Worm (Caenorhabditis elegans) whole organism, L2 larva: ENCODE measurements around the gene pgp-13.

ENCODE experiments used
- C34F6.9 ChIP-seq: fragments of 150-350 bp; optimal IDR thresholded peaks from 2 replicates; lab custom pipeline; 2014; ENCODE audit warnings: missing biosample characterization, missing genetic modification characterization
- F13H6.1 ChIP-seq: sonication (generic microtip); optimal IDR thresholded peaks from 2 replicates; lab custom pipeline; 2016; ENCODE audit warnings: missing genetic modification characterization, missing compliant biosample characterization
- Y55F3AM.14 ChIP-seq: fragments of 200-800 bp; sonication (Bioruptor generic); optimal IDR thresholded peaks from 2 replicates; lab custom pipeline; 2018; ENCODE audit warnings: mild to moderate bottlenecking, missing genetic modification characterization, missing compliant biosample characterization
- alr-1 ChIP-seq: fragments of 150-350 bp; optimal IDR thresholded peaks from 2 replicates; lab custom pipeline; 2014; ENCODE audit warnings: missing biosample characterization, missing genetic modification characterization
- aly-2 ChIP-seq: fragments of 150-350 bp; optimal IDR thresholded peaks from 2 replicates; lab custom pipeline; 2014; ENCODE audit warnings: missing biosample characterization, missing genetic modification characterization
- ama-1 ChIP-seq: fragments of 150-350 bp; optimal IDR thresholded peaks from 2 replicates; lab custom pipeline; 2018; ENCODE audit warnings: inconsistent platforms
- blmp-1 ChIP-seq: sonication (generic microtip); optimal IDR thresholded peaks from 2 replicates; lab custom pipeline; 2017; ENCODE audit warnings: missing genetic modification characterization, mild to moderate bottlenecking, missing compliant biosample characterization, antibody characterized with exemption, moderate library complexity; ENCODE audit not compliant: insufficient read depth
- ceh-16 ChIP-seq: fragments of 150-350 bp; optimal IDR thresholded peaks from 2 replicates; lab custom pipeline; 2014; ENCODE audit warnings: missing biosample characterization, missing genetic modification characterization
- ceh-82 ChIP-seq: fragments of 150-350 bp; optimal IDR thresholded peaks from 2 replicates; lab custom pipeline; 2014; ENCODE audit warnings: missing biosample characterization, missing genetic modification characterization
- crh-2 ChIP-seq: sonication (generic microtip); optimal IDR thresholded peaks from 2 replicates; lab custom pipeline; 2017; ENCODE audit warnings: missing biosample characterization, missing genetic modification characterization
- egl-27 ChIP-seq: sonication (generic microtip); optimal IDR thresholded peaks from 3 replicates; lab custom pipeline; 2017; ENCODE audit warnings: missing biosample characterization, missing genetic modification reagents, missing genetic modification characterization
- elt-1 ChIP-seq: fragments of 150-350 bp; optimal IDR thresholded peaks from 2 replicates; lab custom pipeline; 2014; ENCODE audit warnings: missing biosample characterization, missing genetic modification characterization
- fos-1 ChIP-seq: fragments of 150-350 bp; optimal IDR thresholded peaks from 2 replicates; lab custom pipeline; 2014; ENCODE audit warnings: missing biosample characterization, missing genetic modification characterization
- gmeb-1 ChIP-seq: fragments of 150-350 bp; optimal IDR thresholded peaks from 2 replicates; lab custom pipeline; 2014; ENCODE audit warnings: missing biosample characterization, missing genetic modification characterization
- lin-11 ChIP-seq: fragments of 150-350 bp; sonication (generic microtip); optimal IDR thresholded peaks from 2 replicates; lab custom pipeline; 2014; ENCODE audit warnings: missing biosample characterization, missing genetic modification characterization, inconsistent platforms, mixed read lengths
- lin-13 ChIP-seq: fragments of 150-350 bp; optimal IDR thresholded peaks from 2 replicates; lab custom pipeline; 2014; ENCODE audit warnings: missing biosample characterization, missing genetic modification reagents, missing genetic modification characterization
- lsy-2 ChIP-seq, 2 experiments: fragments of 150-350 bp in 1 of 2; sonication (generic microtip) in 1 of 2; optimal IDR thresholded peaks; 2 replicates each; lab custom pipeline; 2014 to 2017; ENCODE audit warnings: missing biosample characterization in 2 of 2, missing genetic modification characterization in 2 of 2
- mab-5 ChIP-seq: fragments of 150-350 bp; optimal IDR thresholded peaks from 2 replicates; lab custom pipeline; 2014; ENCODE audit warnings: missing biosample characterization, missing genetic modification characterization
- mdl-1 ChIP-seq, 2 experiments: fragments of 150-350 bp in 1 of 2; sonication (generic microtip) in 1 of 2; optimal IDR thresholded peaks; 2 replicates each; lab custom pipeline; 2017; ENCODE audit warnings: missing biosample characterization in 2 of 2, missing genetic modification characterization in 2 of 2
- nhr-11 ChIP-seq: fragments of 150-350 bp; optimal IDR thresholded peaks from 2 replicates; lab custom pipeline; 2014; ENCODE audit warnings: missing biosample characterization, missing genetic modification characterization
- nhr-129 ChIP-seq: fragments of 150-350 bp; optimal IDR thresholded peaks from 2 replicates; lab custom pipeline; 2014; ENCODE audit warnings: missing biosample characterization, missing genetic modification characterization
- nhr-21 ChIP-seq: fragments of 150-350 bp; optimal IDR thresholded peaks from 2 replicates; lab custom pipeline; 2014; ENCODE audit warnings: missing biosample characterization, missing genetic modification characterization
- nhr-237 ChIP-seq: fragments of 150-350 bp; optimal IDR thresholded peaks from 2 replicates; lab custom pipeline; 2014; ENCODE audit warnings: missing biosample characterization, missing genetic modification characterization
- nhr-25 ChIP-seq: fragments of 150-350 bp; sonication (generic microtip); optimal IDR thresholded peaks from 3 replicates; lab custom pipeline; 2014; ENCODE audit warnings: missing biosample characterization, missing genetic modification characterization
- nhr-6 ChIP-seq: fragments of 150-350 bp; optimal IDR thresholded peaks from 2 replicates; lab custom pipeline; 2014; ENCODE audit warnings: missing biosample characterization, missing genetic modification characterization
- peb-1 ChIP-seq: fragments of 150-350 bp; optimal IDR thresholded peaks from 2 replicates; lab custom pipeline; 2014; ENCODE audit warnings: missing biosample characterization, missing genetic modification characterization
- sem-4 ChIP-seq: fragments of 150-350 bp; optimal IDR thresholded peaks from 2 replicates; lab custom pipeline; 2014; ENCODE audit warnings: missing biosample characterization, missing genetic modification reagents, missing genetic modification characterization
- sma-3 ChIP-seq: sonication (generic microtip); optimal IDR thresholded peaks from 2 replicates; lab custom pipeline; 2016; ENCODE audit warnings: missing genetic modification reagents, missing genetic modification characterization, missing compliant biosample characterization
- sma-9 ChIP-seq, 2 experiments: fragments of 150-350 bp in 1 of 2; sonication (generic microtip) in 1 of 2; optimal IDR thresholded peaks; 2 replicates each; lab custom pipeline; 2014 to 2016; ENCODE audit warnings: missing genetic modification characterization in 2 of 2, mild to moderate bottlenecking in 1 of 2, missing biosample characterization in 1 of 2, missing compliant biosample characterization in 1 of 2, missing genetic modification reagents in 1 of 2, moderate library complexity in 1 of 2
- snpc-4 ChIP-seq: fragments of 150-350 bp; optimal IDR thresholded peaks from 2 replicates; lab custom pipeline; 2014; ENCODE audit warnings: missing biosample characterization, missing genetic modification characterization
- unc-39 ChIP-seq: fragments of 150-350 bp; optimal IDR thresholded peaks from 2 replicates; lab custom pipeline; 2014; ENCODE audit warnings: missing biosample characterization, missing genetic modification characterization
- zag-1 ChIP-seq: fragments of 150-350 bp; optimal IDR thresholded peaks from 2 replicates; lab custom pipeline; 2014; ENCODE audit warnings: missing biosample characterization, missing genetic modification characterization
- ztf-1 ChIP-seq: fragments of 200-800 bp; sonication (Bioruptor generic); conservative IDR thresholded peaks from 2 replicates; pipeline ENCODE4 v1.3.6; 2022; ENCODE audit warnings: missing genetic modification characterization, missing compliant biosample characterization
- ztf-4 ChIP-seq: fragments of 150-350 bp; optimal IDR thresholded peaks from 2 replicates; lab custom pipeline; 2014; ENCODE audit warnings: missing biosample characterization, missing genetic modification characterization

pgp-13 gene

ce11 chrX:12755021-12755420, 16.5 kb downstream of the pgp-13 start:
- TF ChIP-seq ztf-1 (GFP tag; lab: Robert Waterston, UW), result no peak
- TF ChIP-seq crh-2 (tag; lab: Kevin White, UChicago), result no peak
- TF ChIP-seq alr-1 (tag; lab: Kevin White, UChicago), result no peak
- TF ChIP-seq nhr-25 (tag; lab: Kevin White, UChicago), result no peak
- TF ChIP-seq nhr-11, result no peak
- no peak for TF ChIP-seq nhr-129 (tag; lab: Kevin White, UChicago)
- TF ChIP-seq mab-5, result no peak
- no peak for TF ChIP-seq sem-4
- TF ChIP-seq mdl-1 (tag; optimal IDR thresholded peaks at IDR 0.05; lab: Kevin White, UChicago), result no peak
- no peak for TF ChIP-seq lin-11 (tag; lab: Kevin White, UChicago)
- no peak for TF ChIP-seq C34F6.9 (tag; lab: Kevin White, UChicago)

ce11 chrX:12759010-12759409, 20.5 kb downstream of the pgp-13 start:
- TF ChIP-seq nhr-21 (tag; lab: Kevin White, UChicago), result no peak
- no peak for TF ChIP-seq elt-1
- TF ChIP-seq sma-3 (GFP tag; lab: Kevin White, UChicago), result no peak
- TF ChIP-seq aly-2 (tag; lab: Kevin White, UChicago), result no peak
- TF ChIP-seq unc-39 (tag; lab: Kevin White, UChicago), result no peak
- no peak for TF ChIP-seq Y55F3AM.14 (GFP tag; lab: Kevin White, UChicago)
- TF ChIP-seq nhr-11, result no peak
- TF ChIP-seq zag-1 (tag; lab: Kevin White, UChicago), result no peak
- peak; percentile 4 for TF ChIP-seq fos-1 (tag; lab: Kevin White, UChicago)
- TF ChIP-seq lin-11 (tag; lab: Kevin White, UChicago), result no peak
- TF ChIP-seq ceh-82 (tag; lab: Kevin White, UChicago), result no peak
- TF ChIP-seq sma-9 (GFP tag; optimal IDR thresholded peaks at IDR 0.05; lab: Kevin White, UChicago), result peak; percentile 65
- no peak for TF ChIP-seq sma-9 (tag; optimal IDR thresholded peaks at IDR 0.05; lab: Kevin White, UChicago)
- TF ChIP-seq, all 48 proteins: peak for 2

- TF ChIP-seq nhr-6 (no peak), nhr-237 (tag; lab: Kevin White, UChicago) (no peak), peb-1 (tag; lab: Kevin White, UChicago) (no peak), crh-2 (tag; lab: Kevin White, UChicago) (peak; percentile 70), snpc-4 (no peak), ceh-16 (tag; lab: Kevin White, UChicago) (no peak), F13H6.1 (tag; lab: Kevin White, UChicago) (peak; percentile 57), nhr-25 (tag; lab: Kevin White, UChicago) (no peak), ztf-4 (no peak), Y55F3AM.14 (GFP tag; lab: Kevin White, UChicago) (peak; percentile 25), lsy-2 (tag; optimal IDR thresholded peaks at IDR 0.05; lab: Kevin White, UChicago) (no peak), ama-1 (lab: Kevin White, UChicago) (no peak), nhr-21 (tag; lab: Kevin White, UChicago) (peak; percentile 65), lin-13 (GFP tag; lab: Kevin White, UChicago) (no peak), sem-4 (no peak), sma-9 (GFP tag; optimal IDR thresholded peaks at IDR 0.05; lab: Kevin White, UChicago) (peak; percentile 90), sma-9 (tag; optimal IDR thresholded peaks at IDR 0.05; lab: Kevin White, UChicago) (no peak), gmeb-1 (tag; lab: Kevin White, UChicago) (peak; percentile 38), sma-3 (GFP tag; lab: Kevin White, UChicago) (peak; percentile 68), ztf-1 (GFP tag; lab: Robert Waterston, UW) (no peak), C34F6.9 (tag; lab: Kevin White, UChicago) (no peak), nhr-129 (tag; lab: Kevin White, UChicago) (peak; percentile 45), fos-1 (tag; lab: Kevin White, UChicago) (peak; percentile 92), egl-27 (tag; lab: Kevin White, UChicago) (no peak), nhr-11 (no peak), mdl-1 (tag; optimal IDR thresholded peaks at IDR 0.05; lab: Kevin White, UChicago) (peak; percentile 65 to 85), blmp-1 (peak; percentile 83)
Measured at ce11 chrX:12759642-12760041, 21.1 kb downstream of the pgp-13 start.

ce11 chrX:12761295-12761775, 22.8 kb downstream of the pgp-13 start:
- TF ChIP-seq fos-1 (tag; lab: Kevin White, UChicago) (peak; percentile 3), ama-1 (lab: Kevin White, UChicago) (no peak), aly-2 (tag; lab: Kevin White, UChicago) (no peak), mdl-1 (tag; optimal IDR thresholded peaks at IDR 0.05; lab: Kevin White, UChicago) (peak in 1 of 2 experiments; percentile 40), sma-9 (GFP tag; optimal IDR thresholded peaks at IDR 0.05; lab: Kevin White, UChicago) (peak; percentile 67), sma-9 (tag; optimal IDR thresholded peaks at IDR 0.05; lab: Kevin White, UChicago) (no peak), C34F6.9 (tag; lab: Kevin White, UChicago) (peak; percentile 27), nhr-129 (tag; lab: Kevin White, UChicago) (peak; percentile 49), zag-1 (tag; lab: Kevin White, UChicago) (no peak), alr-1 (tag; lab: Kevin White, UChicago) (no peak), sma-3 (GFP tag; lab: Kevin White, UChicago) (peak; percentile 52), nhr-25 (tag; lab: Kevin White, UChicago) (peak; percentile 57), blmp-1 (peak; percentile 80)
